Worm (Caenorhabditis elegans): Measurements from ENCODE around the gene bcs-1.

- TF ChIP-seq ccch-3 (GFP tag; optimal IDR thresholded peaks at IDR 0.05) = no peak
- no peak for TF ChIP-seq F23B12.7 (tag; optimal IDR thresholded peaks at IDR 0.05; ENCODE audit: insufficient read depth)
These were observed 2.2 kb downstream of the bcs-1 start, which contains the start of gene F54C9.7 for ce11 chrII:8573044-8573443.

All from whole organism, young adult.